Fruit fly (Drosophila melanogaster) whole organism, embryonic: Measurements from ENCODE around the gene CG33489.

Source experiments
- CG12744 ChIP-seq: fragments of 200-800 bp; sonication (Bioruptor generic); optimal IDR thresholded peaks from 2 replicates; lab custom pipeline; 2016; ENCODE audit warnings: missing biosample characterization, missing genetic modification characterization
- CG6791 ChIP-seq: fragments of 200-800 bp; sonication (Bioruptor generic); IDR thresholded peaks from 3 replicates; pipeline ENCODE4 v1.3.6; 2022; ENCODE audit warnings: missing biosample characterization, missing genetic modification characterization; ENCODE audit not compliant: partially characterized antibody
- Xrp1 ChIP-seq: fragments of 200-800 bp; sonication (Bioruptor generic); IDR thresholded peaks from 2 replicates; pipeline ENCODE4 v1.3.6; 2022; ENCODE audit warnings: missing biosample characterization, missing genetic modification characterization
- exex ChIP-seq: fragments of 200-800 bp; sonication (Bioruptor generic); optimal IDR thresholded peaks from 4 replicates; lab custom pipeline; 2018; ENCODE audit warnings: missing biosample characterization, mild to moderate bottlenecking, missing genetic modification characterization, moderate library complexity
- onecut ChIP-seq: fragments of 200-800 bp; sonication (Bioruptor generic); IDR thresholded peaks from 2 replicates; pipeline ENCODE4 v1.3.6; 2022; ENCODE audit warnings: missing biosample characterization, missing genetic modification characterization
- phol ChIP-seq: fragments of 200-800 bp; sonication (Bioruptor generic); optimal IDR thresholded peaks from 3 replicates; lab custom pipeline; 2018; ENCODE audit warnings: missing biosample characterization, mild to moderate bottlenecking, missing genetic modification characterization, moderate library complexity
- pros ChIP-seq: fragments of 200-800 bp; sonication (Bioruptor generic); optimal IDR thresholded peaks from 3 replicates; lab custom pipeline; 2019; ENCODE audit warnings: missing biosample characterization, mild to moderate bottlenecking, missing genetic modification characterization, moderate library complexity
- sd ChIP-seq: fragments of 200-800 bp; sonication (Bioruptor generic); optimal IDR thresholded peaks from 3 replicates; lab custom pipeline; 2018; ENCODE audit warnings: missing biosample characterization, mild to moderate bottlenecking, missing genetic modification characterization, moderate library complexity
- sens ChIP-seq: fragments of 200-800 bp; sonication (Bioruptor generic); peaks from one replicate; lab custom pipeline; 2016; ENCODE audit warnings: missing biosample characterization, missing genetic modification characterization
- zfh1 ChIP-seq: fragments of 200-800 bp; sonication (Bioruptor generic); IDR thresholded peaks from 3 replicates; pipeline ENCODE4 v1.3.6; 2022; ENCODE audit warnings: missing biosample characterization, missing genetic modification characterization

The CG33489 gene

dm6 chr3L:11526644-11527184 lies 50.1 kb downstream of the CG33489 start (continued):
- peak; percentile 4 for TF ChIP-seq sd (tag; lab: Kevin White, UChicago)
- TF ChIP-seq phol (tag; lab: Kevin White, UChicago), result no peak
- TF ChIP-seq CG6791 (GFP tag; lab: Robert Waterston, UW), result no peak

DNA sequence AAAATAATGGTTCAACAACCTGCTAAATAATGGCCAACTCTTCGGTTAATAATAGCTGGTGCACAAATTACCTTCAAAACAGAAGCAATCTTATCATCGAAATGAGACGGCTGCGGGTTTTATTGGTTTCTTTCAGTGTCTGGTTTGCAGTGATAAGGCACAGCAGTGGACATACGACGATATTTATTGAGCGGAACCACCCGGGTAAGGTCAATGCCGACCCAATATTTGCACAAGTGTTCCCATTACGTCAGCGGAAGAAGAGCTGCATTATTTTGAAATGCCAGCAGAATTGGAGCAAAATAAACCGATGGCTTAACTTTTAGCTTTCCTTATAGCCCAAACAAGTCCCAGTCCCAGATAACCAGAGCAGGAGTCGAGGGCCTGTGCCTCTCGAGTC lies 51.1 kb downstream of the CG33489 start:
- TF ChIP-seq zfh1 (GFP tag; lab: Robert Waterston, UW) (0 out of 3 replicates have a peak, but pooled peaks have one; percentile 6), Xrp1 (0 out of 2 replicates have a peak, but pooled peaks have one; percentile 26), exex (tag; lab: Kevin White, UChicago) (peak; percentile 22), CG12744 (GFP tag; lab: Kevin White, UChicago) (no peak), onecut (no peak), pros (no peak), sens (peak; percentile 26)
